Fruit fly (Drosophila melanogaster) whole organism, wandering third instar larva: ENCODE measurements around the gene nkd.

ENCODE experiments used
- Abd-B ChIP-seq: fragments of >200 bp; optimal IDR thresholded peaks from 2 replicates; lab custom pipeline; 2017; ENCODE audit warnings: missing biosample characterization, missing genetic modification characterization
- CG32264 ChIP-seq: fragments of 200-800 bp; sonication (Bioruptor generic); optimal IDR thresholded peaks from 2 replicates; lab custom pipeline; 2016; ENCODE audit warnings: missing biosample characterization, missing genetic modification characterization
- CG9705 ChIP-seq: fragments of 200-800 bp; sonication (Bioruptor generic); optimal IDR thresholded peaks from 2 replicates; lab custom pipeline; 2018; ENCODE audit warnings: missing biosample characterization, mild to moderate bottlenecking, missing genetic modification characterization
- CrebA ChIP-seq: fragments of 200-800 bp; sonication (Bioruptor generic); optimal IDR thresholded peaks from 2 replicates; lab custom pipeline; 2016; ENCODE audit warnings: missing biosample characterization, mild to moderate bottlenecking, missing genetic modification characterization, borderline replicate concordance
- Dfd ChIP-seq: fragments of >200 bp; optimal IDR thresholded peaks from 2 replicates; lab custom pipeline; 2017; ENCODE audit warnings: missing biosample characterization, missing genetic modification characterization
- Dif ChIP-seq: fragments of 200-275, 200-300 bp; sonication (Bioruptor generic); optimal IDR thresholded peaks from 2 replicates; lab custom pipeline; 2018; ENCODE audit warnings: missing biosample characterization, missing genetic modification characterization; ENCODE audit not compliant: partially characterized antibody
- GATAd ChIP-seq: sonication (Bioruptor generic); optimal IDR thresholded peaks from 2 replicates; lab custom pipeline; 2016; ENCODE audit warnings: missing biosample characterization, missing genetic modification characterization
- HLH106 ChIP-seq: fragments of 200-800 bp; optimal IDR thresholded peaks from 3 replicates; lab custom pipeline; 2019; ENCODE audit warnings: missing biosample characterization, mild to moderate bottlenecking, missing genetic modification characterization, moderate library complexity
- Hnf4 ChIP-seq: fragments of 200-800 bp; sonication (Bioruptor generic); optimal IDR thresholded peaks from 2 replicates; lab custom pipeline; 2016; ENCODE audit warnings: missing biosample characterization, mild to moderate bottlenecking, missing genetic modification characterization
- Hr78 ChIP-seq: fragments of >200 bp; optimal IDR thresholded peaks from 2 replicates; lab custom pipeline; 2017; ENCODE audit warnings: missing biosample characterization, missing genetic modification characterization
- Hr83 ChIP-seq: fragments of 200-300 bp; sonication (Bioruptor generic); optimal IDR thresholded peaks from 2 replicates; lab custom pipeline; 2016; ENCODE audit warnings: missing biosample characterization, mild to moderate bottlenecking, missing genetic modification characterization, moderate library complexity; ENCODE audit not compliant: poor library complexity, severe bottlenecking
- Jra ChIP-seq: sonication (Bioruptor generic); optimal IDR thresholded peaks from 2 replicates; lab custom pipeline; 2016; ENCODE audit warnings: missing biosample characterization, missing genetic modification characterization
- Mio ChIP-seq: sonication (Bioruptor generic); optimal IDR thresholded peaks from 2 replicates; lab custom pipeline; 2016; ENCODE audit warnings: missing biosample characterization, missing genetic modification characterization
- N ChIP-seq: fragments of >200 bp; optimal IDR thresholded peaks from 2 replicates; lab custom pipeline; 2018; ENCODE audit warnings: missing biosample characterization, missing external identifiers, missing genetic modification characterization
- OdsH ChIP-seq: fragments of 200-800 bp; sonication (Bioruptor generic); optimal IDR thresholded peaks from 2 replicates; lab custom pipeline; 2016; ENCODE audit warnings: missing biosample characterization, mild to moderate bottlenecking, missing genetic modification characterization
- Rel ChIP-seq, 2 experiments: fragments of 200-800 bp; sonication (Bioruptor generic) in 1 of 2; optimal IDR thresholded peaks; 2 replicates in 1 of 2; 3 replicates in 1 of 2; lab custom pipeline; 2016 to 2019; ENCODE audit warnings: mild to moderate bottlenecking in 2 of 2, missing biosample characterization in 2 of 2, missing genetic modification characterization in 2 of 2, moderate library complexity in 1 of 2
- Sp1 ChIP-seq: fragments of 200-800 bp; sonication (Bioruptor generic); optimal IDR thresholded peaks from 3 replicates; lab custom pipeline; 2019; ENCODE audit warnings: missing biosample characterization, mild to moderate bottlenecking, missing genetic modification characterization, moderate library complexity
- Vsx2 ChIP-seq: fragments of 200-300, 225-300 bp; sonication (Bioruptor generic); optimal IDR thresholded peaks from 2 replicates; lab custom pipeline; 2018; ENCODE audit warnings: missing biosample characterization, missing genetic modification characterization; ENCODE audit not compliant: partially characterized antibody
- br ChIP-seq: fragments of 200-800 bp; sonication (Bioruptor generic); optimal IDR thresholded peaks from 2 replicates; lab custom pipeline; 2016; ENCODE audit warnings: missing biosample characterization, missing genetic modification characterization
- brk ChIP-seq: fragments of 200-800 bp; sonication (Bioruptor generic); optimal IDR thresholded peaks from 2 replicates; lab custom pipeline; 2016; ENCODE audit warnings: missing biosample characterization, mild to moderate bottlenecking, missing genetic modification characterization
- dl ChIP-seq, 2 experiments: fragments of 175-275, 200-275 bp in 1 of 2; fragments of 200-275 bp in 1 of 2; sonication (Bioruptor generic); optimal IDR thresholded peaks; lab custom pipeline; 2018; ENCODE audit warnings: mild to moderate bottlenecking in 2 of 2, missing biosample characterization in 2 of 2, missing genetic modification characterization in 2 of 2, moderate library complexity in 2 of 2; ENCODE audit not compliant: partially characterized antibody in 2 of 2, insufficient read depth in 1 of 2
- dmrt93B ChIP-seq: fragments of 200-800 bp; sonication (Bioruptor generic); optimal IDR thresholded peaks from 2 replicates; lab custom pipeline; 2018; ENCODE audit warnings: missing biosample characterization, mild to moderate bottlenecking, missing genetic modification characterization
- dsf ChIP-seq: sonication (Bioruptor generic); optimal IDR thresholded peaks from 2 replicates; lab custom pipeline; 2016; ENCODE audit warnings: missing biosample characterization, missing genetic modification characterization, borderline replicate concordance
- ey ChIP-seq: fragments of 200-800 bp; sonication (Bioruptor generic); optimal IDR thresholded peaks from 2 replicates; lab custom pipeline; 2016; ENCODE audit warnings: missing biosample characterization, missing genetic modification characterization
- foxo ChIP-seq, 2 experiments: fragments of 200-800 bp; sonication (Bioruptor generic); optimal IDR thresholded peaks; 2 replicates in 1 of 2; 3 replicates in 1 of 2; lab custom pipeline; 2016 to 2017; ENCODE audit warnings: missing biosample characterization in 2 of 2, missing genetic modification characterization in 2 of 2
- fru ChIP-seq: fragments of 200-800 bp; sonication (Bioruptor generic); optimal IDR thresholded peaks from 3 replicates; lab custom pipeline; 2016; ENCODE audit warnings: missing biosample characterization, mild to moderate bottlenecking, missing genetic modification characterization
- h ChIP-seq: fragments of 200-800 bp; sonication (Bioruptor generic); optimal IDR thresholded peaks from 3 replicates; lab custom pipeline; 2016; ENCODE audit warnings: missing biosample characterization, mild to moderate bottlenecking, missing genetic modification characterization
- jim ChIP-seq: fragments of 175-275, 200-325 bp; sonication (Bioruptor generic); optimal IDR thresholded peaks from 2 replicates; lab custom pipeline; 2016; ENCODE audit warnings: missing biosample characterization, mild to moderate bottlenecking, missing genetic modification characterization
- lola ChIP-seq: fragments of >200 bp; optimal IDR thresholded peaks from 2 replicates; lab custom pipeline; 2017; ENCODE audit warnings: missing biosample characterization, missing genetic modification characterization
- pan ChIP-seq: fragments of >200 bp; optimal IDR thresholded peaks from 2 replicates; lab custom pipeline; 2017
- psq ChIP-seq: fragments of 200-800 bp; sonication (Bioruptor generic); optimal IDR thresholded peaks from 3 replicates; lab custom pipeline; 2017; ENCODE audit warnings: missing biosample characterization, mild to moderate bottlenecking, missing genetic modification characterization, moderate library complexity
- rgr ChIP-seq: fragments of 200-800 bp; sonication (Bioruptor generic); optimal IDR thresholded peaks from 3 replicates; lab custom pipeline; 2016; ENCODE audit warnings: missing biosample characterization, mild to moderate bottlenecking, missing genetic modification characterization
- sv ChIP-seq: fragments of 200-800 bp; sonication (Bioruptor generic); optimal IDR thresholded peaks from 3 replicates; lab custom pipeline; 2016; ENCODE audit warnings: missing biosample characterization, missing genetic modification characterization
- tai ChIP-seq: sonication (Bioruptor generic); optimal IDR thresholded peaks from 2 replicates; lab custom pipeline; 2016; ENCODE audit warnings: missing biosample characterization, missing genetic modification characterization
- usp ChIP-seq: fragments of >200 bp; optimal IDR thresholded peaks from 2 replicates; lab custom pipeline; 2017; ENCODE audit warnings: missing biosample characterization, missing genetic modification characterization
- woc ChIP-seq: sonication (Bioruptor generic); optimal IDR thresholded peaks from 2 replicates; lab custom pipeline; 2016; ENCODE audit warnings: missing biosample characterization, mild to moderate bottlenecking, missing genetic modification characterization

The nkd gene

DNA sequence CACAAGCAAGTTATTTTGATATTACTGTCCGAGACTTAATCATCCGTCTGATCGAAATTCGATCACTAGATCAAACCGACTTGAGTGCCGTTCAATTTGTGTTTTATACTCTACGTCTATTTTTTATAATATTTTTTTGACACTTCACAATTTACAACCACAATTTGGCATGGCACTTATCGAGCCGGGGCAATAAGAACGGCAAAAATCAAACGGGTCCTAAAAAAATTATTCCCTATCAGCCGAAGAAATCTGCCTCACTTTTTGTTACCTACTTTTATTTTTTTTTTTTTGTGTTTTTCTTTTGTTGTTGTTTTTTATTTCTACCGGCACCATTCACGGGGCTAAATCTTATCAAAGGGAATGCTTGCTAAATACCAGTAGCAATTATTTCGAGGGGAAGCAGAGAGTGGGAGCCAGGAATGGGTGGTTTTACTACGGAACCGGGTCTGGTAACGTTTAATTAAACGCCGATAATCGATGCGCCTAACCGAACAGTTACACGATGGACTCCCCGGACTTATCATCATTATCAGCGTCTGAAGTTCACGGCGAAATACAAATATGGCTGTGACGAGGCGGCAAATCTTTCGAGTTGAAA is 29.7 kb downstream of the nkd start:
- TF ChIP-seq jim (GFP tag; lab: Kevin White, UChicago) (no peak), br (GFP tag; lab: Kevin White, UChicago) (peak; percentile 14), Sp1 (GFP tag; lab: Kevin White, UChicago) (peak; percentile 58), Dif (GFP tag; lab: Kevin White, UChicago) (no peak), Hr83 (no peak), Dfd (no peak), h (GFP tag; lab: Kevin White, UChicago) (peak; percentile 70), rgr (GFP tag; lab: Kevin White, UChicago) (no peak), OdsH (GFP tag; lab: Kevin White, UChicago) (no peak), dsf (no peak), Hr78 (GFP tag; lab: Kevin White, UChicago) (no peak), sv (GFP tag; lab: Kevin White, UChicago) (no peak), dl (GFP tag; optimal IDR thresholded peaks at IDR 0.05; lab: Kevin White, UChicago; ENCODE audit: insufficient read depth in 1 of 2, partially characterized antibody in 2 of 2) (no peak), CG9705 (GFP tag; lab: Kevin White, UChicago) (no peak), N (no peak), Hnf4 (GFP tag; lab: Kevin White, UChicago) (no peak), Rel (GFP tag; optimal IDR thresholded peaks at IDR 0.05; lab: Kevin White, UChicago) (no peak), Rel (tag; optimal IDR thresholded peaks at IDR 0.05; lab: Kevin White, UChicago) (peak; percentile 82), lola (GFP tag; lab: Kevin White, UChicago) (no peak), fru (GFP tag; lab: Kevin White, UChicago) (no peak), Jra (GFP tag; lab: Kevin White, UChicago) (no peak), CrebA (peak; percentile 71), Mio (GFP tag; lab: Kevin White, UChicago) (no peak), Abd-B (GFP tag; lab: Kevin White, UChicago) (no peak), HLH106 (peak; percentile 16), GATAd (GFP tag; lab: Kevin White, UChicago) (no peak), ey (GFP tag; lab: Kevin White, UChicago) (no peak), foxo (GFP tag; optimal IDR thresholded peaks at IDR 0.05; lab: Kevin White, UChicago) (no peak), usp (GFP tag; lab: Kevin White, UChicago) (no peak), CG32264 (GFP tag; lab: Kevin White, UChicago) (no peak), pan (no peak), Vsx2 (GFP tag; lab: Kevin White, UChicago) (no peak)

- TF ChIP-seq HLH106 = no peak
- TF ChIP-seq Sp1 (GFP tag; lab: Kevin White, UChicago) = no peak
- no peak for TF ChIP-seq dmrt93B (GFP tag; lab: Kevin White, UChicago)
- no peak for TF ChIP-seq Dfd
- no peak for TF ChIP-seq Hr78 (GFP tag; lab: Kevin White, UChicago)
- TF ChIP-seq Rel (GFP tag; optimal IDR thresholded peaks at IDR 0.05; lab: Kevin White, UChicago) = no peak
- TF ChIP-seq Rel (tag; optimal IDR thresholded peaks at IDR 0.05; lab: Kevin White, UChicago) = no peak
- no peak for TF ChIP-seq CrebA
- no peak for TF ChIP-seq psq (GFP tag; lab: Kevin White, UChicago)
- TF ChIP-seq fru (GFP tag; lab: Kevin White, UChicago) = no peak
- no peak for TF ChIP-seq Vsx2 (GFP tag; lab: Kevin White, UChicago)
- no peak for TF ChIP-seq Hr83
- TF ChIP-seq sv (GFP tag; lab: Kevin White, UChicago) = no peak
- no peak for TF ChIP-seq jim (GFP tag; lab: Kevin White, UChicago)
- TF ChIP-seq Dif (GFP tag; lab: Kevin White, UChicago) = no peak
Observed at dm6 chr3L:19014802-19015201, 30.4 kb downstream of the nkd start.

DNA sequence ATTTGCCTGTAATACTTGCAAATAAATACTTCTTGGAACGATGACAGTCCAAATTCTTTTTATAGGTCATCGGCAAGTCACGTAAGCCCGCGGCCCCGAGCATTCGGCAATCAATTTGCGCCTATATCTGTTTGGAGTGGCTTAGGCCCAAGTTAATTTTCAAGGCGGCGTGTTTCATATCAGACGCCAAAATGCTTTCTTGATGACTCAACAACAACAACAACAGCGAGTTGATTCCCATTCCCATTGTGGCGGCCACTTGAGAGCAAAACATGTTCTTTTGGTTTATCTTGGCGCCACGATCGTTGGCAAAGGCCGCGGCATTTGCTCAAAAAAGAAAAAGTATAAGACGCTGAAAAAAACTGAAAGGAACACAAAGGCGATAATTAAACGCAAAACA is 31.2 kb downstream of the nkd start:
- TF ChIP-seq usp (GFP tag; lab: Kevin White, UChicago) (no peak), lola (GFP tag; lab: Kevin White, UChicago) (no peak), GATAd (GFP tag; lab: Kevin White, UChicago) (no peak), Hnf4 (GFP tag; lab: Kevin White, UChicago) (no peak), Rel (GFP tag; optimal IDR thresholded peaks at IDR 0.05; lab: Kevin White, UChicago) (no peak), Rel (tag; optimal IDR thresholded peaks at IDR 0.05; lab: Kevin White, UChicago) (no peak), psq (GFP tag; lab: Kevin White, UChicago) (no peak), woc (GFP tag; lab: Kevin White, UChicago) (no peak), h (GFP tag; lab: Kevin White, UChicago) (no peak), Sp1 (GFP tag; lab: Kevin White, UChicago) (no peak), Vsx2 (GFP tag; lab: Kevin White, UChicago) (no peak), dsf (no peak), Mio (GFP tag; lab: Kevin White, UChicago) (no peak), Dif (GFP tag; lab: Kevin White, UChicago) (no peak), fru (GFP tag; lab: Kevin White, UChicago) (no peak), OdsH (GFP tag; lab: Kevin White, UChicago) (no peak), brk (no peak), tai (GFP tag; lab: Kevin White, UChicago) (no peak), Hr83 (no peak)
